Worm (Caenorhabditis elegans) whole organism, L2 larva: ENCODE measurements around the gene zig-3.

Source experiments
- C34F6.9 ChIP-seq: fragments of 150-350 bp; optimal IDR thresholded peaks from 2 replicates; lab custom pipeline; 2014; ENCODE audit warnings: missing biosample characterization, missing genetic modification characterization
- F13H6.1 ChIP-seq: sonication (generic microtip); optimal IDR thresholded peaks from 2 replicates; lab custom pipeline; 2016; ENCODE audit warnings: missing genetic modification characterization, missing compliant biosample characterization
- Y55F3AM.14 ChIP-seq: fragments of 200-800 bp; sonication (Bioruptor generic); optimal IDR thresholded peaks from 2 replicates; lab custom pipeline; 2018; ENCODE audit warnings: mild to moderate bottlenecking, missing genetic modification characterization, missing compliant biosample characterization
- ZK546.5 ChIP-seq: sonication (generic microtip); optimal IDR thresholded peaks from 2 replicates; lab custom pipeline; 2017; ENCODE audit warnings: missing biosample characterization, missing genetic modification characterization
- alr-1 ChIP-seq: fragments of 150-350 bp; optimal IDR thresholded peaks from 2 replicates; lab custom pipeline; 2014; ENCODE audit warnings: missing biosample characterization, missing genetic modification characterization
- aly-2 ChIP-seq: fragments of 150-350 bp; optimal IDR thresholded peaks from 2 replicates; lab custom pipeline; 2014; ENCODE audit warnings: missing biosample characterization, missing genetic modification characterization
- ama-1 ChIP-seq: fragments of 150-350 bp; optimal IDR thresholded peaks from 2 replicates; lab custom pipeline; 2018; ENCODE audit warnings: inconsistent platforms
- blmp-1 ChIP-seq: sonication (generic microtip); optimal IDR thresholded peaks from 2 replicates; lab custom pipeline; 2017; ENCODE audit warnings: missing genetic modification characterization, mild to moderate bottlenecking, missing compliant biosample characterization, antibody characterized with exemption, moderate library complexity; ENCODE audit not compliant: insufficient read depth
- ceh-16 ChIP-seq: fragments of 150-350 bp; optimal IDR thresholded peaks from 2 replicates; lab custom pipeline; 2014; ENCODE audit warnings: missing biosample characterization, missing genetic modification characterization
- ceh-82 ChIP-seq: fragments of 150-350 bp; optimal IDR thresholded peaks from 2 replicates; lab custom pipeline; 2014; ENCODE audit warnings: missing biosample characterization, missing genetic modification characterization
- crh-2 ChIP-seq: sonication (generic microtip); optimal IDR thresholded peaks from 2 replicates; lab custom pipeline; 2017; ENCODE audit warnings: missing biosample characterization, missing genetic modification characterization
- dmd-4 ChIP-seq: sonication (generic microtip); optimal IDR thresholded peaks from 2 replicates; lab custom pipeline; 2017; ENCODE audit warnings: missing biosample characterization, missing genetic modification characterization
- egl-27 ChIP-seq: sonication (generic microtip); optimal IDR thresholded peaks from 3 replicates; lab custom pipeline; 2017; ENCODE audit warnings: missing biosample characterization, missing genetic modification reagents, missing genetic modification characterization
- elt-1 ChIP-seq: fragments of 150-350 bp; optimal IDR thresholded peaks from 2 replicates; lab custom pipeline; 2014; ENCODE audit warnings: missing biosample characterization, missing genetic modification characterization
- elt-3 ChIP-seq: sonication (generic microtip); optimal IDR thresholded peaks from 2 replicates; lab custom pipeline; 2017; ENCODE audit warnings: missing biosample characterization, missing genetic modification characterization
- fos-1 ChIP-seq: fragments of 150-350 bp; optimal IDR thresholded peaks from 2 replicates; lab custom pipeline; 2014; ENCODE audit warnings: missing biosample characterization, missing genetic modification characterization
- gmeb-1 ChIP-seq: fragments of 150-350 bp; optimal IDR thresholded peaks from 2 replicates; lab custom pipeline; 2014; ENCODE audit warnings: missing biosample characterization, missing genetic modification characterization
- lin-39 ChIP-seq: fragments of 150-350 bp; optimal IDR thresholded peaks from 2 replicates; lab custom pipeline; 2014; ENCODE audit warnings: missing biosample characterization, missing genetic modification reagents, missing genetic modification characterization
- lsy-2 ChIP-seq, 2 experiments: fragments of 150-350 bp in 1 of 2; sonication (generic microtip) in 1 of 2; optimal IDR thresholded peaks; 2 replicates each; lab custom pipeline; 2014 to 2017; ENCODE audit warnings: missing biosample characterization in 2 of 2, missing genetic modification characterization in 2 of 2
- mab-5 ChIP-seq: fragments of 150-350 bp; optimal IDR thresholded peaks from 2 replicates; lab custom pipeline; 2014; ENCODE audit warnings: missing biosample characterization, missing genetic modification characterization
- mbf-1 ChIP-seq: sonication (generic microtip); optimal IDR thresholded peaks from 2 replicates; lab custom pipeline; 2017; ENCODE audit warnings: missing biosample characterization, missing genetic modification characterization
- mdl-1 ChIP-seq, 2 experiments: fragments of 150-350 bp in 1 of 2; sonication (generic microtip) in 1 of 2; optimal IDR thresholded peaks; 2 replicates each; lab custom pipeline; 2017; ENCODE audit warnings: missing biosample characterization in 2 of 2, missing genetic modification characterization in 2 of 2
- nhr-10 ChIP-seq: sonication (generic microtip); optimal IDR thresholded peaks from 2 replicates; lab custom pipeline; 2017; ENCODE audit warnings: missing biosample characterization, missing genetic modification characterization
- nhr-11 ChIP-seq: fragments of 150-350 bp; optimal IDR thresholded peaks from 2 replicates; lab custom pipeline; 2014; ENCODE audit warnings: missing biosample characterization, missing genetic modification characterization
- nhr-12 ChIP-seq: fragments of 150-350 bp; optimal IDR thresholded peaks from 2 replicates; lab custom pipeline; 2014; ENCODE audit warnings: missing biosample characterization, missing genetic modification characterization
- nhr-129 ChIP-seq: fragments of 150-350 bp; optimal IDR thresholded peaks from 2 replicates; lab custom pipeline; 2014; ENCODE audit warnings: missing biosample characterization, missing genetic modification characterization
- nhr-21 ChIP-seq: fragments of 150-350 bp; optimal IDR thresholded peaks from 2 replicates; lab custom pipeline; 2014; ENCODE audit warnings: missing biosample characterization, missing genetic modification characterization
- nhr-23 ChIP-seq: fragments of 150-350 bp; optimal IDR thresholded peaks from 2 replicates; lab custom pipeline; 2014; ENCODE audit warnings: missing biosample characterization, missing genetic modification reagents, missing genetic modification characterization
- nhr-237 ChIP-seq: fragments of 150-350 bp; optimal IDR thresholded peaks from 2 replicates; lab custom pipeline; 2014; ENCODE audit warnings: missing biosample characterization, missing genetic modification characterization
- nhr-25 ChIP-seq: fragments of 150-350 bp; sonication (generic microtip); optimal IDR thresholded peaks from 3 replicates; lab custom pipeline; 2014; ENCODE audit warnings: missing biosample characterization, missing genetic modification characterization
- nhr-6 ChIP-seq: fragments of 150-350 bp; optimal IDR thresholded peaks from 2 replicates; lab custom pipeline; 2014; ENCODE audit warnings: missing biosample characterization, missing genetic modification characterization
- nhr-77 ChIP-seq: fragments of 150-350 bp; optimal IDR thresholded peaks from 2 replicates; lab custom pipeline; 2014; ENCODE audit warnings: missing biosample characterization, missing genetic modification characterization
- peb-1 ChIP-seq: fragments of 150-350 bp; optimal IDR thresholded peaks from 2 replicates; lab custom pipeline; 2014; ENCODE audit warnings: missing biosample characterization, missing genetic modification characterization
- sem-4 ChIP-seq: fragments of 150-350 bp; optimal IDR thresholded peaks from 2 replicates; lab custom pipeline; 2014; ENCODE audit warnings: missing biosample characterization, missing genetic modification reagents, missing genetic modification characterization
- skn-1 ChIP-seq: sonication (generic microtip); optimal IDR thresholded peaks from 2 replicates; lab custom pipeline; 2017; ENCODE audit warnings: missing biosample characterization, missing genetic modification characterization
- sma-3 ChIP-seq: sonication (generic microtip); optimal IDR thresholded peaks from 2 replicates; lab custom pipeline; 2016; ENCODE audit warnings: missing genetic modification reagents, missing genetic modification characterization, missing compliant biosample characterization
- sma-9 ChIP-seq, 2 experiments: fragments of 150-350 bp in 1 of 2; sonication (generic microtip) in 1 of 2; optimal IDR thresholded peaks; 2 replicates each; lab custom pipeline; 2014 to 2016; ENCODE audit warnings: missing genetic modification characterization in 2 of 2, mild to moderate bottlenecking in 1 of 2, missing biosample characterization in 1 of 2, missing compliant biosample characterization in 1 of 2, missing genetic modification reagents in 1 of 2, moderate library complexity in 1 of 2
- snpc-4 ChIP-seq: fragments of 150-350 bp; optimal IDR thresholded peaks from 2 replicates; lab custom pipeline; 2014; ENCODE audit warnings: missing biosample characterization, missing genetic modification characterization
- unc-39 ChIP-seq: fragments of 150-350 bp; optimal IDR thresholded peaks from 2 replicates; lab custom pipeline; 2014; ENCODE audit warnings: missing biosample characterization, missing genetic modification characterization
- unc-55 ChIP-seq: fragments of 150-350 bp; sonication (generic microtip); optimal IDR thresholded peaks from 3 replicates; lab custom pipeline; 2014; ENCODE audit warnings: missing biosample characterization, missing genetic modification reagents, missing genetic modification characterization
- unc-62 ChIP-seq: fragments of 150-350 bp; optimal IDR thresholded peaks from 2 replicates; lab custom pipeline; 2014; ENCODE audit warnings: missing biosample characterization, missing genetic modification reagents, missing genetic modification characterization
- zag-1 ChIP-seq: fragments of 150-350 bp; optimal IDR thresholded peaks from 2 replicates; lab custom pipeline; 2014; ENCODE audit warnings: missing biosample characterization, missing genetic modification characterization
- ztf-1 ChIP-seq: fragments of 200-800 bp; sonication (Bioruptor generic); conservative IDR thresholded peaks from 2 replicates; pipeline ENCODE4 v1.3.6; 2022; ENCODE audit warnings: missing genetic modification characterization, missing compliant biosample characterization
- ztf-11 ChIP-seq: sonication (generic microtip); optimal IDR thresholded peaks from 2 replicates; lab custom pipeline; 2017; ENCODE audit warnings: missing biosample characterization, missing genetic modification characterization
- ztf-4 ChIP-seq: fragments of 150-350 bp; optimal IDR thresholded peaks from 2 replicates; lab custom pipeline; 2014; ENCODE audit warnings: missing biosample characterization, missing genetic modification characterization

zig-3 gene

ce11 chrX:7958203-7958602 is 27.7 kb downstream of the zig-3 start, which contains the start of gene sfxn-2:
sfxn-2 (minus strand) TSS chrX:7958303.
- TF ChIP-seq unc-62 (GFP tag; lab: Kevin White, UChicago) (no peak), sma-9 (GFP tag; optimal IDR thresholded peaks at IDR 0.05; lab: Kevin White, UChicago) (no peak), sma-9 (tag; optimal IDR thresholded peaks at IDR 0.05; lab: Kevin White, UChicago) (no peak), C34F6.9 (tag; lab: Kevin White, UChicago) (no peak), ztf-1 (GFP tag; lab: Robert Waterston, UW) (no peak), mbf-1 (no peak), skn-1 (no peak), nhr-21 (tag; lab: Kevin White, UChicago) (no peak), unc-55 (GFP tag; lab: Kevin White, UChicago) (no peak), zag-1 (tag; lab: Kevin White, UChicago) (no peak), sem-4 (no peak), ceh-82 (tag; lab: Kevin White, UChicago) (no peak), nhr-6 (tag; lab: Kevin White, UChicago) (no peak), ztf-11 (tag; lab: Kevin White, UChicago) (no peak), nhr-77 (tag; lab: Kevin White, UChicago) (no peak), alr-1 (no peak), egl-27 (tag; lab: Kevin White, UChicago) (no peak), blmp-1 (no peak), ztf-4 (tag; lab: Kevin White, UChicago) (no peak)

- TF ChIP-seq gmeb-1 (tag; lab: Kevin White, UChicago): no peak
- TF ChIP-seq nhr-129 (tag; lab: Kevin White, UChicago): no peak
- TF ChIP-seq ceh-82 (tag; lab: Kevin White, UChicago): no peak
- TF ChIP-seq lin-39 (tag; lab: Kevin White, UChicago): no peak
- no peak for TF ChIP-seq lsy-2 (tag; optimal IDR thresholded peaks at IDR 0.05; lab: Kevin White, UChicago)
- no peak for TF ChIP-seq C34F6.9 (tag; lab: Kevin White, UChicago)
- no peak for TF ChIP-seq unc-55 (GFP tag; lab: Kevin White, UChicago)
- no peak for TF ChIP-seq nhr-25
- TF ChIP-seq nhr-237 (tag; lab: Kevin White, UChicago): no peak
- no peak for TF ChIP-seq sma-3 (GFP tag; lab: Kevin White, UChicago)
- TF ChIP-seq mab-5: no peak
- no peak for TF ChIP-seq ztf-11 (tag; lab: Kevin White, UChicago)
- no peak for TF ChIP-seq crh-2
- TF ChIP-seq nhr-11 (tag; lab: Kevin White, UChicago): no peak
- TF ChIP-seq ceh-16 (tag; lab: Kevin White, UChicago): no peak
- TF ChIP-seq zag-1 (tag; lab: Kevin White, UChicago): no peak
- TF ChIP-seq mbf-1: no peak
Measured at ce11 chrX:7961623-7962022, 31.1 kb downstream of the zig-3 start, which contains the start of gene sem-5. sem-5 (minus strand) TSS chrX:7961723.

ce11 chrX:7962056-7962485 is 31.5 kb downstream of the zig-3 start:
- TF ChIP-seq mdl-1 (tag; optimal IDR thresholded peaks at IDR 0.05; lab: Kevin White, UChicago) (peak in 1 of 2 experiments; percentile 34), mbf-1 (no peak), Y55F3AM.14 (GFP tag; lab: Kevin White, UChicago) (peak; percentile 18), alr-1 (no peak), nhr-25 (peak; percentile 46), nhr-23 (tag; lab: Kevin White, UChicago) (no peak), ama-1 (no peak), crh-2 (peak; percentile 74), nhr-10 (tag; lab: Kevin White, UChicago) (peak; percentile 47), unc-39 (tag; lab: Kevin White, UChicago) (no peak), dmd-4 (tag; lab: Kevin White, UChicago) (no peak), nhr-11 (tag; lab: Kevin White, UChicago) (no peak), unc-62 (GFP tag; lab: Kevin White, UChicago) (no peak), blmp-1 (no peak), C34F6.9 (tag; lab: Kevin White, UChicago) (peak; percentile 34), elt-3 (tag; lab: Kevin White, UChicago) (no peak), snpc-4 (tag; lab: Kevin White, UChicago) (no peak), ceh-16 (tag; lab: Kevin White, UChicago) (no peak), lin-39 (tag; lab: Kevin White, UChicago) (no peak), aly-2 (tag; lab: Kevin White, UChicago) (no peak), unc-55 (GFP tag; lab: Kevin White, UChicago) (peak; percentile 45), nhr-237 (tag; lab: Kevin White, UChicago) (no peak), egl-27 (tag; lab: Kevin White, UChicago) (peak; percentile 2), ZK546.5 (tag; lab: Kevin White, UChicago) (no peak), fos-1 (tag; lab: Kevin White, UChicago) (peak; percentile 91), ztf-1 (GFP tag; lab: Robert Waterston, UW) (no peak), ztf-4 (tag; lab: Kevin White, UChicago) (no peak), sma-3 (GFP tag; lab: Kevin White, UChicago) (peak; percentile 25), elt-1 (tag; lab: Kevin White, UChicago) (no peak), sma-9 (GFP tag; optimal IDR thresholded peaks at IDR 0.05; lab: Kevin White, UChicago) (peak; percentile 78), sma-9 (tag; optimal IDR thresholded peaks at IDR 0.05; lab: Kevin White, UChicago) (no peak), nhr-12 (tag; lab: Kevin White, UChicago) (no peak), zag-1 (tag; lab: Kevin White, UChicago) (no peak), nhr-21 (tag; lab: Kevin White, UChicago) (peak; percentile 49), nhr-129 (tag; lab: Kevin White, UChicago) (peak; percentile 73), skn-1 (peak; percentile 46), gmeb-1 (tag; lab: Kevin White, UChicago) (peak; percentile 28), lsy-2 (tag; optimal IDR thresholded peaks at IDR 0.05; lab: Kevin White, UChicago) (peak in 1 of 2 experiments; percentile 40), F13H6.1 (peak; percentile 82), peb-1 (no peak)
